Worm (Caenorhabditis elegans) whole organism, L4 larva: Measurements from ENCODE around the gene nep-13.

Experiments used
- aha-1 ChIP-seq: fragments of 150-350 bp; peaks from one replicate; lab custom pipeline; 2014; ENCODE audit warnings: missing biosample characterization, missing genetic modification characterization
- arid-1 ChIP-seq: fragments of 200-800 bp; sonication (Bioruptor generic); conservative IDR thresholded peaks from 2 replicates; pipeline ENCODE4 v1.3.6; 2022; ENCODE audit warnings: missing genetic modification reagents, missing genetic modification characterization, missing compliant biosample characterization
- ceh-32 ChIP-seq: sonication (generic microtip); optimal IDR thresholded peaks from 2 replicates; lab custom pipeline; 2016; ENCODE audit warnings: mild to moderate bottlenecking, missing genetic modification characterization, missing compliant biosample characterization; ENCODE audit not compliant: poor library complexity
- daf-8 ChIP-seq: fragments of 200-800 bp; sonication (Bioruptor generic); IDR thresholded peaks from 2 replicates; pipeline ENCODE4 v1.3.6; 2022; ENCODE audit warnings: missing genetic modification characterization, missing compliant biosample characterization
- duxl-1 ChIP-seq: sonication (generic microtip); optimal IDR thresholded peaks from 2 replicates; lab custom pipeline; 2016; ENCODE audit warnings: mild to moderate bottlenecking, missing genetic modification characterization, moderate library complexity, missing compliant biosample characterization; ENCODE audit not compliant: poor library complexity
- egl-27 ChIP-seq: sonication (generic microtip); optimal IDR thresholded peaks from 3 replicates; lab custom pipeline; 2017; ENCODE audit warnings: missing biosample characterization, missing genetic modification reagents, missing genetic modification characterization
- lin-39 ChIP-seq: fragments of 150-350 bp; optimal IDR thresholded peaks from 2 replicates; lab custom pipeline; 2014; ENCODE audit warnings: missing biosample characterization, missing genetic modification reagents, missing genetic modification characterization
- lir-3 ChIP-seq: sonication (generic microtip); optimal IDR thresholded peaks from 2 replicates; lab custom pipeline; 2016; ENCODE audit warnings: mild to moderate bottlenecking, missing genetic modification characterization, missing compliant biosample characterization
- nhr-10 ChIP-seq: fragments of 150-350 bp; optimal IDR thresholded peaks from 2 replicates; lab custom pipeline; 2014; ENCODE audit warnings: missing biosample characterization, missing genetic modification characterization
- nhr-48 ChIP-seq: sonication (generic microtip); optimal IDR thresholded peaks from 2 replicates; lab custom pipeline; 2016; ENCODE audit warnings: mild to moderate bottlenecking, missing genetic modification characterization, missing compliant biosample characterization
- nhr-6 ChIP-seq: fragments of 150-350 bp; optimal IDR thresholded peaks from 2 replicates; lab custom pipeline; 2014; ENCODE audit warnings: missing biosample characterization, missing genetic modification characterization
- nhr-77 ChIP-seq: fragments of 150-350 bp; optimal IDR thresholded peaks from 2 replicates; lab custom pipeline; 2014; ENCODE audit warnings: missing biosample characterization, missing genetic modification characterization
- pha-4 ChIP-seq, 2 experiments: fragments of 150-350 bp in 1 of 2; fragments of 200-800 bp in 1 of 2; sonication (Bioruptor generic) in 1 of 2; IDR thresholded peaks in 1 of 2; optimal IDR thresholded peaks in 1 of 2; 2 replicates each; pipeline versions ENCODE4 v1.3.6 to Lab custom; 2014 to 2022; ENCODE audit warnings: missing genetic modification characterization in 2 of 2, missing genetic modification reagents in 2 of 2, missing biosample characterization in 1 of 2, missing compliant biosample characterization in 1 of 2
- zag-1 ChIP-seq: fragments of 150-350 bp; optimal IDR thresholded peaks from 2 replicates; lab custom pipeline; 2014; ENCODE audit warnings: missing biosample characterization, missing genetic modification characterization

DNA sequence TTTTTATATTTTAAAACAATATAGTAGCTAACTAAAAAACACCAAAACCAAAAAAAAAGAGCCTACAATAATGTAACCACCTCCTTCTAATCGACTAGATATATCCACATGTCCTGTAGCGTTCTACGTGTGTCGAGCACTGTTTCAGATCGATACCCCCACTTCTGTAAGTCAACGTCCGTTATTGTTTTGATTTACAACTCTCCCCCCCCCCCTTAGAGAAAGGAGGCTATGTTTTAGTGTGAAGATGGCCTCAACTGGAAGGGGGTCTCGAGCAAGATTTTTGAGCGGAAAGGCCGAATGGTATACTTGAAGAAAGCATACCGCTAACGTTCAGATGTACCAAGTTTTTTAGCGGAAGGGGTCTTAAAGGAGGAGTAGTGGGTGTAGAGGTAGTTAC is 4.8 kb upstream of the nep-13 start, which contains the start of gene F02E11.4:
- no peak for TF ChIP-seq nhr-48 (tag; lab: Kevin White, UChicago)
- TF ChIP-seq ceh-32 (tag; lab: Kevin White, UChicago): no peak
- no peak for TF ChIP-seq duxl-1 (tag; lab: Kevin White, UChicago)
- no peak for TF ChIP-seq egl-27 (tag; lab: Kevin White, UChicago)
- no peak for TF ChIP-seq nhr-6 (tag; lab: Kevin White, UChicago)
- no peak for TF ChIP-seq lir-3 (tag; lab: Kevin White, UChicago)
- TF ChIP-seq pha-4 (GFP tag; IDR thresholded peaks at IDR 0.05; lab: Robert Waterston, UW): no peak
- TF ChIP-seq pha-4 (tag; optimal IDR thresholded peaks at IDR 0.05; lab: Kevin White, UChicago): no peak
- 0 out of 2 replicates have a peak, but pooled peaks have one; percentile 34 for TF ChIP-seq arid-1
- TF ChIP-seq daf-8 (GFP tag; lab: Robert Waterston, UW): no peak
- no peak for TF ChIP-seq lin-39 (tag; lab: Kevin White, UChicago)
- TF ChIP-seq nhr-10 (tag; lab: Kevin White, UChicago): no peak
- peak; percentile 59 for TF ChIP-seq aha-1 (tag; lab: Kevin White, UChicago)
- no peak for TF ChIP-seq nhr-77
- no peak for TF ChIP-seq zag-1 (tag; lab: Kevin White, UChicago)
